Fruit fly (Drosophila melanogaster) whole organism, embryonic: ENCODE data around the gene CG5180.

Experiments
- CG10209 ChIP-seq: fragments of 200-800 bp; sonication (Bioruptor generic); optimal IDR thresholded peaks from 3 replicates; lab custom pipeline; 2017; ENCODE audit warnings: missing biosample characterization, mild to moderate bottlenecking, missing genetic modification characterization, missing genetic modification reagents
- CG11504 ChIP-seq: fragments of 200-800 bp; sonication (Bioruptor generic); optimal IDR thresholded peaks from 3 replicates; lab custom pipeline; 2019; ENCODE audit warnings: missing biosample characterization, mild to moderate bottlenecking, missing genetic modification characterization, moderate library complexity
- CG11696 ChIP-seq: fragments of 200-800 bp; sonication (Bioruptor generic); IDR thresholded peaks from 2 replicates; pipeline ENCODE4 v1.3.6; 2022; ENCODE audit warnings: missing biosample characterization, missing genetic modification characterization
- CG1647 ChIP-seq: fragments of 200-800 bp; sonication (Bioruptor generic); optimal IDR thresholded peaks from 3 replicates; lab custom pipeline; 2016; ENCODE audit warnings: missing biosample characterization, missing genetic modification characterization
- CG16815 ChIP-seq: fragments of 200-800 bp; sonication (Bioruptor generic); optimal IDR thresholded peaks from 3 replicates; lab custom pipeline; 2017; ENCODE audit warnings: missing biosample characterization, mild to moderate bottlenecking, missing genetic modification characterization
- CG2199 ChIP-seq: fragments of 200-800 bp; sonication (Bioruptor generic); IDR thresholded peaks from 3 replicates; pipeline ENCODE4 v1.3.6; 2022; ENCODE audit warnings: missing biosample characterization, missing genetic modification characterization
- CG2678 ChIP-seq: fragments of 200-800 bp; sonication (Bioruptor generic); optimal IDR thresholded peaks from 3 replicates; lab custom pipeline; 2019; ENCODE audit warnings: missing biosample characterization, mild to moderate bottlenecking, missing genetic modification characterization, moderate library complexity
- CG33557 ChIP-seq: fragments of 200-800 bp; sonication (Bioruptor generic); optimal IDR thresholded peaks from 2 replicates; lab custom pipeline; 2019; ENCODE audit warnings: missing biosample characterization, mild to moderate bottlenecking, missing genetic modification characterization, moderate library complexity
- CG34224 ChIP-seq: fragments of 200-800 bp; sonication (Bioruptor generic); IDR thresholded peaks from 3 replicates; pipeline ENCODE4 v1.3.6; 2022; ENCODE audit warnings: missing biosample characterization, missing genetic modification characterization; ENCODE audit not compliant: partially characterized antibody
- CG3847 ChIP-seq: fragments of 200-800 bp; sonication (Bioruptor generic); IDR thresholded peaks from 2 replicates; pipeline ENCODE4 v1.3.6; 2022; ENCODE audit warnings: missing biosample characterization, missing genetic modification characterization
- CG4360 ChIP-seq: fragments of 200-800 bp; sonication (Bioruptor generic); IDR thresholded peaks from 2 replicates; pipeline ENCODE4 v1.3.6; 2022; ENCODE audit warnings: missing biosample characterization, missing genetic modification characterization
- CG6854 ChIP-seq: fragments of 200-800 bp; sonication (Bioruptor generic); optimal IDR thresholded peaks from 3 replicates; lab custom pipeline; 2017; ENCODE audit warnings: missing biosample characterization, mild to moderate bottlenecking, missing genetic modification characterization
- CG7357 ChIP-seq: fragments of 200-800 bp; sonication (Bioruptor generic); IDR thresholded peaks from 3 replicates; pipeline ENCODE4 v1.3.6; 2022; ENCODE audit warnings: missing biosample characterization, missing genetic modification characterization
- CG8290 ChIP-seq, 3 experiments: fragments of 200-800 bp; sonication (Bioruptor generic); optimal IDR thresholded peaks; 2 replicates each; lab custom pipeline; 2016 to 2019; ENCODE audit warnings: missing biosample characterization in 3 of 3, missing genetic modification characterization in 3 of 3, mild to moderate bottlenecking in 2 of 3, moderate library complexity in 1 of 3
- CG8944 ChIP-seq: fragments of 200-800 bp; sonication (Bioruptor generic); optimal IDR thresholded peaks from 3 replicates; lab custom pipeline; 2016; ENCODE audit warnings: missing biosample characterization, missing genetic modification characterization
- CG9609 ChIP-seq: fragments of 200-800 bp; sonication (Bioruptor generic); optimal IDR thresholded peaks from 3 replicates; lab custom pipeline; 2016; ENCODE audit warnings: missing biosample characterization, missing genetic modification characterization
- CG9727 ChIP-seq: fragments of 200-800 bp; sonication (Bioruptor generic); optimal IDR thresholded peaks from 3 replicates; lab custom pipeline; 2017; ENCODE audit warnings: missing biosample characterization, mild to moderate bottlenecking, missing genetic modification characterization
- CG9797 ChIP-seq: fragments of 200-800 bp; sonication (Bioruptor generic); optimal IDR thresholded peaks from 3 replicates; lab custom pipeline; 2018; ENCODE audit warnings: missing biosample characterization, mild to moderate bottlenecking, missing genetic modification characterization
- Dad ChIP-seq: fragments of 200-800 bp; sonication (Bioruptor generic); optimal IDR thresholded peaks from 3 replicates; lab custom pipeline; 2016; ENCODE audit warnings: missing biosample characterization, missing genetic modification characterization
- Deaf1 ChIP-seq: fragments of 200-800 bp; optimal IDR thresholded peaks from 3 replicates; lab custom pipeline; 2019; ENCODE audit warnings: missing biosample characterization, mild to moderate bottlenecking, missing genetic modification characterization, moderate library complexity
- Dfd ChIP-seq, 2 experiments: fragments of >200 bp; optimal IDR thresholded peaks; 2 replicates each; lab custom pipeline; 2017; ENCODE audit warnings: missing biosample characterization in 2 of 2, missing genetic modification characterization in 2 of 2
- Gug ChIP-seq: fragments of 200-800 bp; sonication (Bioruptor generic); IDR thresholded peaks from 4 replicates; pipeline ENCODE4 v1.3.6; 2022; ENCODE audit warnings: missing biosample characterization, missing genetic modification characterization
- H15 ChIP-seq: fragments of 200-800 bp; sonication (Bioruptor generic); IDR thresholded peaks from 3 replicates; pipeline ENCODE4 v1.3.6; 2022; ENCODE audit warnings: missing biosample characterization, missing genetic modification characterization
- Hmr ChIP-seq: fragments of 200-800 bp; sonication (Bioruptor generic); optimal IDR thresholded peaks from 3 replicates; lab custom pipeline; 2017; ENCODE audit warnings: mild to moderate bottlenecking, missing biosample characterization, missing genetic modification reagents, missing genetic modification characterization
- Hr39 ChIP-seq: fragments of >200 bp; optimal IDR thresholded peaks from 2 replicates; lab custom pipeline; 2017
- Lim3 ChIP-seq: fragments of 200-800 bp; sonication (Bioruptor generic); IDR thresholded peaks from 2 replicates; pipeline ENCODE4 v1.3.6; 2022; ENCODE audit warnings: missing biosample characterization, missing genetic modification characterization
- NC2α ChIP-seq: fragments of 200-800 bp; sonication (Bioruptor generic); optimal IDR thresholded peaks from 2 replicates; lab custom pipeline; 2016; ENCODE audit warnings: missing biosample characterization, missing genetic modification characterization
- NfI ChIP-seq: fragments of 200-800 bp; sonication (Bioruptor generic); optimal IDR thresholded peaks from 3 replicates; lab custom pipeline; 2018; ENCODE audit warnings: missing biosample characterization, mild to moderate bottlenecking, missing genetic modification characterization, moderate library complexity
- Rx ChIP-seq: fragments of 200-800 bp; sonication (Bioruptor generic); IDR thresholded peaks from 2 replicates; pipeline ENCODE4 v1.3.6; 2022; ENCODE audit warnings: missing biosample characterization, missing genetic modification characterization
- Six4 ChIP-seq: fragments of 200-800 bp; sonication (Bioruptor generic); optimal IDR thresholded peaks from 2 replicates; lab custom pipeline; 2016; ENCODE audit warnings: missing biosample characterization, missing genetic modification characterization
- Taf1 ChIP-seq: fragments of 200-800 bp; sonication (Bioruptor generic); IDR thresholded peaks from 2 replicates; pipeline ENCODE4 v1.3.6; 2022; ENCODE audit warnings: missing biosample characterization, missing genetic modification characterization
- ab ChIP-seq: fragments of 200-800 bp; sonication (Bioruptor generic); optimal IDR thresholded peaks from 2 replicates; lab custom pipeline; 2016; ENCODE audit warnings: missing biosample characterization, missing genetic modification characterization
- aop ChIP-seq: fragments of 200-800 bp; sonication (Bioruptor generic); IDR thresholded peaks from 2 replicates; pipeline ENCODE4 v1.3.6; 2022; ENCODE audit warnings: missing biosample characterization, missing genetic modification characterization
- ase ChIP-seq: fragments of 200-800 bp; sonication (Bioruptor generic); IDR thresholded peaks from 3 replicates; pipeline ENCODE4 v1.3.6; 2022; ENCODE audit warnings: missing biosample characterization, missing genetic modification characterization
- cato ChIP-seq: fragments of 200-800 bp; sonication (Bioruptor generic); optimal IDR thresholded peaks from 2 replicates; lab custom pipeline; 2016; ENCODE audit warnings: missing biosample characterization, missing genetic modification characterization, borderline replicate concordance
- caup ChIP-seq: fragments of 200-800 bp; sonication (Bioruptor generic); optimal IDR thresholded peaks from 3 replicates; lab custom pipeline; 2017; ENCODE audit warnings: missing biosample characterization, mild to moderate bottlenecking, missing genetic modification characterization, moderate library complexity; ENCODE audit not compliant: severe bottlenecking
- chn ChIP-seq: fragments of 200-800 bp; sonication (Bioruptor generic); optimal IDR thresholded peaks from 2 replicates; lab custom pipeline; 2016; ENCODE audit warnings: missing biosample characterization, missing genetic modification characterization
- dan ChIP-seq: fragments of 200-800 bp; sonication (Bioruptor generic); IDR thresholded peaks from 2 replicates; pipeline ENCODE4 v1.3.6; 2022; ENCODE audit warnings: missing biosample characterization, missing genetic modification characterization
- dpn ChIP-seq, 2 experiments: fragments of 200-800 bp; sonication (Bioruptor generic); optimal IDR thresholded peaks; 3 replicates each; lab custom pipeline; 2016; ENCODE audit warnings: missing biosample characterization in 2 of 2, missing genetic modification characterization in 2 of 2
- ems ChIP-seq: fragments of 200-800 bp; sonication (Bioruptor generic); optimal IDR thresholded peaks from 3 replicates; lab custom pipeline; 2016; ENCODE audit warnings: missing biosample characterization, missing genetic modification characterization
- gem ChIP-seq: fragments of 200-800 bp; sonication (Bioruptor generic); optimal IDR thresholded peaks from 2 replicates; lab custom pipeline; 2019; ENCODE audit warnings: missing biosample characterization, mild to moderate bottlenecking, missing genetic modification characterization, moderate library complexity
- gfzf ChIP-seq: fragments of 200-800 bp; sonication (Bioruptor generic); optimal IDR thresholded peaks from 2 replicates; lab custom pipeline; 2016; ENCODE audit warnings: missing biosample characterization, mild to moderate bottlenecking, missing genetic modification characterization, moderate library complexity
- grau ChIP-seq: fragments of 200-800 bp; optimal IDR thresholded peaks from 3 replicates; lab custom pipeline; 2019; ENCODE audit warnings: missing biosample characterization, mild to moderate bottlenecking, missing genetic modification characterization, moderate library complexity
- grn ChIP-seq: fragments of 200-800 bp; sonication (Bioruptor generic); optimal IDR thresholded peaks from 3 replicates; lab custom pipeline; 2017; ENCODE audit warnings: missing biosample characterization, missing genetic modification characterization
- her ChIP-seq: fragments of 200-800 bp; sonication (Bioruptor generic); optimal IDR thresholded peaks from 2 replicates; lab custom pipeline; 2016; ENCODE audit warnings: missing biosample characterization, missing genetic modification characterization
- kah ChIP-seq: fragments of 200-800 bp; sonication (Bioruptor generic); optimal IDR thresholded peaks from 2 replicates; lab custom pipeline; 2018; ENCODE audit warnings: missing biosample characterization, mild to moderate bottlenecking, missing genetic modification characterization
- lab ChIP-seq: fragments of 200-800 bp; sonication (Bioruptor generic); optimal IDR thresholded peaks from 3 replicates; lab custom pipeline; 2017; ENCODE audit warnings: missing biosample characterization, missing genetic modification characterization, mild to moderate bottlenecking, moderate library complexity, missing genetic modification reagents
- psq ChIP-seq: fragments of 200-800 bp; sonication (Bioruptor generic); optimal IDR thresholded peaks from 2 replicates; lab custom pipeline; 2017; ENCODE audit warnings: missing biosample characterization, missing genetic modification characterization
- sc ChIP-seq, 3 experiments: fragments of >200 bp in 2 of 3; fragments of 200-800 bp in 1 of 3; sonication (Bioruptor generic) in 1 of 3; optimal IDR thresholded peaks; 2 replicates in 2 of 3; 3 replicates in 1 of 3; lab custom pipeline; 2017; ENCODE audit warnings: mild to moderate bottlenecking in 1 of 3, missing biosample characterization in 1 of 3, missing genetic modification characterization in 1 of 3, missing genetic modification reagents in 1 of 3
- sna ChIP-seq: fragments of 200-800 bp; sonication (Bioruptor generic); IDR thresholded peaks from 2 replicates; pipeline ENCODE4 v1.3.6; 2022; ENCODE audit warnings: missing biosample characterization, missing genetic modification characterization; ENCODE audit not compliant: partially characterized antibody
- wek ChIP-seq: fragments of 200-800 bp; sonication (Bioruptor generic); optimal IDR thresholded peaks from 3 replicates; lab custom pipeline; 2018; ENCODE audit warnings: missing biosample characterization, mild to moderate bottlenecking, missing genetic modification characterization, moderate library complexity

Gene CG5180

DNA sequence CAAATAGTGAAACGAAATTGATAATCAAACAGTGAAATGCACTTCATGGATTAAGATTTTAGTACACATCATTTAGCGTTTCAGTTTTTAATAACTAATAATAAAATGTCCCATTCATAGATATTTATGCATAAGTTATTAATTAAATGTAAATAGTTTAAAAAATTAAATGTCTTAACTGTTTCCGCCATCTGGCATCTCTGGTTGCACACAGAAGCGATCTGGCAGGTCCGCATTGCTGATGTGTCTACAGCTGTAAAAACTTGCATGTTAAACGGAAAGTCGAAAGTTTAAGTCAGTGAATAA is 30.7 kb downstream of the CG5180 start, which contains the start of gene Srp72 (continued):
- peak; percentile 56 for TF ChIP-seq gfzf (GFP tag; lab: Kevin White, UChicago)
- TF ChIP-seq dan (GFP tag; lab: Robert Waterston, UW): no peak
- TF ChIP-seq CG3847 (GFP tag; lab: Robert Waterston, UW): peak; percentile 62
- no peak for TF ChIP-seq Deaf1
- TF ChIP-seq CG11504 (tag; lab: Kevin White, UChicago): peak; percentile 55
- TF ChIP-seq kah: no peak
- peak; percentile 31 for TF ChIP-seq NfI
- peak in 1 of 2 experiments; percentile 27 for TF ChIP-seq dpn (GFP tag; optimal IDR thresholded peaks at IDR 0.05; lab: Kevin White, UChicago)
- TF ChIP-seq Six4 (GFP tag; lab: Kevin White, UChicago): peak; percentile 20
- TF ChIP-seq ems (GFP tag; lab: Kevin White, UChicago): no peak
- no peak for TF ChIP-seq CG6854 (GFP tag; lab: Kevin White, UChicago)
- TF ChIP-seq CG9797: peak; percentile 59
- no peak for TF ChIP-seq grn (GFP tag; lab: Kevin White, UChicago)
- TF ChIP-seq CG8290 (GFP tag; optimal IDR thresholded peaks at IDR 0.05; lab: Kevin White, UChicago): no peak
- TF ChIP-seq CG8290 (tag; optimal IDR thresholded peaks at IDR 0.05; lab: Kevin White, UChicago): no peak
- TF ChIP-seq Dfd (GFP tag; optimal IDR thresholded peaks at IDR 0.05; lab: Kevin White, UChicago): no peak
- no peak for TF ChIP-seq cato
- TF ChIP-seq Taf1: no peak
- TF ChIP-seq wek (GFP tag; lab: Kevin White, UChicago): no peak
- TF ChIP-seq Hr39 (lab: Kevin White, UChicago): no peak
- TF ChIP-seq caup (GFP tag; lab: Kevin White, UChicago): no peak
- no peak for TF ChIP-seq CG8944
- peak; percentile 37 for TF ChIP-seq Hmr (GFP tag; lab: Kevin White, UChicago)
- no peak for TF ChIP-seq CG10209 (GFP tag; lab: Kevin White, UChicago)
- peak; percentile 68 for TF ChIP-seq CG2678 (tag; lab: Kevin White, UChicago)
- peak; percentile 48; the same call in 1 of the 4 replicates for TF ChIP-seq Gug (GFP tag; lab: Robert Waterston, UW)
- TF ChIP-seq CG16815 (GFP tag; lab: Kevin White, UChicago): no peak
- TF ChIP-seq CG34224: no peak
- TF ChIP-seq CG11696 (GFP tag; lab: Robert Waterston, UW): no peak
- TF ChIP-seq Dad (GFP tag; lab: Kevin White, UChicago): no peak
- peak; percentile 14; the same call in 1 of the 3 replicates for TF ChIP-seq CG7357 (GFP tag; lab: Robert Waterston, UW)
- TF ChIP-seq NC2α (GFP tag; lab: Kevin White, UChicago): no peak
- no peak for TF ChIP-seq sc (optimal IDR thresholded peaks at IDR 0.05; lab: Kevin White, UChicago)
- TF ChIP-seq sc (GFP tag; optimal IDR thresholded peaks at IDR 0.05; lab: Kevin White, UChicago): no peak
- peak; percentile 45 for TF ChIP-seq chn (GFP tag; lab: Kevin White, UChicago)
- no peak for TF ChIP-seq her (GFP tag; lab: Kevin White, UChicago)
- peak; percentile 66 for TF ChIP-seq CG9727 (GFP tag; lab: Kevin White, UChicago)
- no peak for TF ChIP-seq Lim3 (GFP tag; lab: Robert Waterston, UW)
- TF ChIP-seq psq (GFP tag; lab: Kevin White, UChicago): no peak
- no peak for TF ChIP-seq ab (GFP tag; lab: Kevin White, UChicago)
- no peak for TF ChIP-seq aop (GFP tag; lab: Robert Waterston, UW)
- TF ChIP-seq H15 (GFP tag; lab: Robert Waterston, UW): no peak
- no peak for TF ChIP-seq CG2199 (GFP tag; lab: Robert Waterston, UW)
- peak; percentile 41 for TF ChIP-seq grau (tag; lab: Kevin White, UChicago)
- TF ChIP-seq CG4360: no peak
- TF ChIP-seq lab (GFP tag; lab: Kevin White, UChicago): peak; percentile 58
- TF ChIP-seq sna (GFP tag; lab: Robert Waterston, UW): no peak; the same call in 1 of the 2 replicates
- peak; percentile 73 for TF ChIP-seq gem (tag; lab: Kevin White, UChicago)
- no peak for TF ChIP-seq CG33557 (GFP tag; lab: Kevin White, UChicago)
- no peak for TF ChIP-seq CG9609 (GFP tag; lab: Kevin White, UChicago)
- peak; percentile 17 for TF ChIP-seq CG1647 (GFP tag; lab: Kevin White, UChicago)
- no peak for TF ChIP-seq ase (GFP tag; lab: Robert Waterston, UW)
- TF ChIP-seq Rx (GFP tag; lab: Robert Waterston, UW): no peak
